Worm (Caenorhabditis elegans) whole organism, L2 larva: ENCODE measurements around the gene T24E12.10.

Experiments used
- ama-1 ChIP-seq: fragments of 150-350 bp; optimal IDR thresholded peaks from 2 replicates; lab custom pipeline; 2018; ENCODE audit warnings: inconsistent platforms
- egl-27 ChIP-seq: sonication (generic microtip); optimal IDR thresholded peaks from 3 replicates; lab custom pipeline; 2017; ENCODE audit warnings: missing biosample characterization, missing genetic modification reagents, missing genetic modification characterization
- lin-11 ChIP-seq: fragments of 150-350 bp; sonication (generic microtip); optimal IDR thresholded peaks from 2 replicates; lab custom pipeline; 2014; ENCODE audit warnings: missing biosample characterization, missing genetic modification characterization, inconsistent platforms, mixed read lengths
- nhr-237 ChIP-seq: fragments of 150-350 bp; optimal IDR thresholded peaks from 2 replicates; lab custom pipeline; 2014; ENCODE audit warnings: missing biosample characterization, missing genetic modification characterization
- unc-39 ChIP-seq: fragments of 150-350 bp; optimal IDR thresholded peaks from 2 replicates; lab custom pipeline; 2014; ENCODE audit warnings: missing biosample characterization, missing genetic modification characterization

- TF ChIP-seq lin-11: no peak
- no peak for TF ChIP-seq egl-27 (tag; lab: Kevin White, UChicago)
- no peak for TF ChIP-seq ama-1 (lab: Kevin White, UChicago)
- TF ChIP-seq nhr-237 (tag; lab: Kevin White, UChicago): no peak
- no peak for TF ChIP-seq unc-39 (tag; lab: Kevin White, UChicago)
These were observed 48.2 kb upstream of the T24E12.10 start, which contains the start of gene F54D10.7 for ce11 chrII:3821248-3821647.
